Worm (Caenorhabditis elegans) whole organism, L4/young adult: ENCODE data around the gene F08D12.4.

ENCODE experiments used
- W03F9.2 ChIP-seq: fragments of 150-350 bp; optimal IDR thresholded peaks from 2 replicates; lab custom pipeline; 2014; ENCODE audit warnings: missing biosample characterization, missing genetic modification characterization
- dao-5 ChIP-seq: sonication (generic microtip); optimal IDR thresholded peaks from 2 replicates; lab custom pipeline; 2016; ENCODE audit warnings: missing genotype, missing genetic modification characterization, moderate library complexity, missing compliant biosample characterization
- him-1 ChIP-seq: sonication (generic microtip); optimal IDR thresholded peaks from 2 replicates; lab custom pipeline; 2016; ENCODE audit warnings: missing genotype, missing genetic modification reagents, missing genetic modification characterization, missing compliant biosample characterization

DNA sequence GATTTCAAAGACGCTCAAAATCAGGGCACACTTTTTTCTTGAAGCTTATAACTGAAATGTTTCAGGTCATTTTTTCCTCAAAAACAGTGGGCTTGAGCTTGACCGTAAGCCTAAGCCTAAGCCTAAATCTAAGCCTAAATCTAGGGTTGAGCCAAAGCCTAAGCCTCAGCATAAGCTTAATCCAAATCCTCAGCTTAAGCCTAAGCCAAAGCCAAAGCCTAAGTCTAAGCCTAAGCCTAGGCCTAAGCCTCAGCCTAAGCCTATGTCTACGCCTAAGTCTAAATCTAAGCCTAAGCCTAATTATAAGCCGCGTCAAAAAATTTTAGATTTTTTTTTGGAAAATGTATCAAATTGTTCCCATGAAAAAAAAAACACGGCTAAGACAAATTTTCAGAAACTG, 43.7 kb upstream of the F08D12.4 start:
- TF ChIP-seq him-1 (tag; lab: Kevin White, UChicago): no peak
- TF ChIP-seq dao-5 (tag; lab: Kevin White, UChicago): no peak
- TF ChIP-seq W03F9.2 (tag; lab: Kevin White, UChicago): no peak
